Fruit fly (Drosophila melanogaster): ENCODE data around the gene ATPsynG.

The ATPsynG gene

DNA sequence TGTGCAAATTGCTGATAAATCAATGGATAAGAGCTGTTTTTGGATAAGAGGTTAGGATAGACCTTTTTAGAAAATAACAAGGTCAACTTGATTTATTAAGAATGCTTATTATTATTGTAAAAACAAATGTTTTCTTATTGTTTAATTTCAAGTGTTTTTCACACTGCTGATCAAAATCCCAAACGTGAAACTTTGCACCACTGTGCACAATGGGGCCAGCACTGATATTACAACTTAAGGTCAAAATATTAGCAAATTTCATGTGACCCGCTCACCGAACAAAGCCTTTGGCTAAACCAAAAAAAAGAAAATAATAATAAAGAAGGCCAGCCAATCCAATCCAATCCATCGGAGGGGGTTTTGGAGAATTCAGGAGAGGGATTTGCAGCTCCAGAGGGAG is 46.6 kb upstream of the ATPsynG start (continued):
- TF ChIP-seq CG3032 (tag; optimal IDR thresholded peaks at IDR 0.05) (no peak), Eip75B (GFP tag; optimal IDR thresholded peaks at IDR 0.05) (no peak), salr (GFP tag; optimal IDR thresholded peaks at IDR 0.05) (peak in 1 of 2 experiments; percentile 14), spab (GFP tag; optimal IDR thresholded peaks at IDR 0.05) (no peak), CG16779 (tag; optimal IDR thresholded peaks at IDR 0.05) (no peak), CG1621 (tag; optimal IDR thresholded peaks at IDR 0.05) (no peak), CG11902 (GFP tag; optimal IDR thresholded peaks at IDR 0.05) (no peak), fkh (GFP tag; optimal IDR thresholded peaks at IDR 0.05) (no peak), CG9139 (GFP tag; optimal IDR thresholded peaks at IDR 0.05) (no peak), topi (GFP tag; optimal IDR thresholded peaks at IDR 0.05) (peak; percentile 21), OdsH (GFP tag; optimal IDR thresholded peaks at IDR 0.05) (peak; percentile 40), Hr38 (GFP tag; optimal IDR thresholded peaks at IDR 0.05) (no peak), Gug (GFP tag; IDR thresholded peaks at IDR 0.05) (no peak), Ets96B (tag; optimal IDR thresholded peaks at IDR 0.05) (no peak), net (GFP tag; optimal IDR thresholded peaks at IDR 0.05) (no peak), CG8119 (GFP tag; IDR thresholded peaks at IDR 0.05) (0 out of 3 replicates have a peak, but pooled peaks have one; percentile 25), CG6808 (GFP tag; optimal IDR thresholded peaks at IDR 0.05) (no peak), Sox14 (GFP tag; optimal IDR thresholded peaks at IDR 0.05) (peak; percentile 15), esn (GFP tag; optimal IDR thresholded peaks at IDR 0.05) (peak; percentile 39), CG4318 (GFP tag; optimal IDR thresholded peaks at IDR 0.05) (no peak)

DNA sequence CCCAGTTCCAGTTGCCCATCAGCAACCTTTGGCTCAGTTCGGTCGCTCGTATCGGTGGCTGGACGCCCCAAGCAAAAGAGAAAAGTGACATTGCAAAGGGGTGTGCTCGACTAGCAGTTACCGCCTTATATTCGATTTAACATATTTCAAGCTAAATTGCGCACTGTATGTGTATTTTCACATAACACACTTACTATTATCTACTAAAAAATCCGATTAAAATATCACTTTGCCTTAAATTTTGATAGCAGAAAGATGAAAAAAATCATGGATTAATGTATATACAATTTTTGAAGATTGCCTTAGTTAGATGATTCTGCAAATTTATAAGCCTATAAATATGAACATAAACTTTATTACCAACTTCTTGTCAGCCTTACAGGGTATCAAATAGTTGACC is 45.4 kb upstream of the ATPsynG start:
- TF ChIP-seq CG10669 (GFP tag; optimal IDR thresholded peaks at IDR 0.05) (no peak), Sox14 (GFP tag; optimal IDR thresholded peaks at IDR 0.05) (peak; percentile 41), CG10631 (GFP tag; optimal IDR thresholded peaks at IDR 0.05) (peak; percentile 4), Ets96B (tag; optimal IDR thresholded peaks at IDR 0.05) (peak; percentile 23), CG16779 (tag; optimal IDR thresholded peaks at IDR 0.05) (no peak), Ets21C (GFP tag; optimal IDR thresholded peaks at IDR 0.05) (peak; percentile 15), Smox (GFP tag; optimal IDR thresholded peaks at IDR 0.05) (peak; percentile 53), CG3919 (GFP tag; optimal IDR thresholded peaks at IDR 0.05) (peak; percentile 42), Hr38 (GFP tag; optimal IDR thresholded peaks at IDR 0.05) (no peak), dsx (GFP tag; optimal IDR thresholded peaks at IDR 0.05; ENCODE audit: poor library complexity, severe bottlenecking) (no peak), CG34406 (GFP tag; optimal IDR thresholded peaks at IDR 0.05) (no peak), OdsH (GFP tag; optimal IDR thresholded peaks at IDR 0.05) (peak; percentile 28), CG11902 (GFP tag; optimal IDR thresholded peaks at IDR 0.05) (no peak), ss (GFP tag; optimal IDR thresholded peaks at IDR 0.05) (no peak), Gug (GFP tag; IDR thresholded peaks at IDR 0.05) (no peak), CG7368 (GFP tag; optimal IDR thresholded peaks at IDR 0.05) (no peak), dac (GFP tag; optimal IDR thresholded peaks at IDR 0.05) (no peak), net (GFP tag; optimal IDR thresholded peaks at IDR 0.05) (no peak), CG6792 (GFP tag; optimal IDR thresholded peaks at IDR 0.05) (peak; percentile 24), Sox102F (GFP tag; optimal IDR thresholded peaks at IDR 0.05) (peak; percentile 9), acj6 (GFP tag; optimal IDR thresholded peaks at IDR 0.05) (peak; percentile 44), eg (GFP tag; IDR thresholded peaks at IDR 0.05) (no peak), Eip78C (GFP tag) (peak; percentile 83), CG1621 (tag; optimal IDR thresholded peaks at IDR 0.05) (no peak), svp (GFP tag) (peak; percentile 80), pdm3 (GFP tag; optimal IDR thresholded peaks at IDR 0.05) (peak; percentile 25), Eip93F (GFP tag; optimal IDR thresholded peaks at IDR 0.05) (no peak), Eip75B (GFP tag; optimal IDR thresholded peaks at IDR 0.05) (peak; percentile 49), CG11294 (GFP tag; IDR thresholded peaks at IDR 0.05) (no peak), CG8319 (GFP tag; optimal IDR thresholded peaks at IDR 0.05) (no peak), CG3032 (tag; optimal IDR thresholded peaks at IDR 0.05) (no peak), salr (GFP tag; optimal IDR thresholded peaks at IDR 0.05) (no peak), lz (GFP tag; optimal IDR thresholded peaks at IDR 0.05) (peak; percentile 43), CG8119 (GFP tag; IDR thresholded peaks at IDR 0.05) (no peak), CG9139 (GFP tag; optimal IDR thresholded peaks at IDR 0.05) (no peak), CG15336 (GFP tag; IDR thresholded peaks at IDR 0.05) (no peak), fd59A (GFP tag; optimal IDR thresholded peaks at IDR 0.05) (peak; percentile 19), Lpt (GFP tag; optimal IDR thresholded peaks at IDR 0.05) (no peak), CG6276 (GFP tag; optimal IDR thresholded peaks at IDR 0.05) (no peak), CG31627 (GFP tag; optimal IDR thresholded peaks at IDR 0.05) (peak; percentile 54), esn (GFP tag; optimal IDR thresholded peaks at IDR 0.05) (peak; percentile 59), Sox15 (GFP tag; optimal IDR thresholded peaks at IDR 0.05) (no peak), topi (GFP tag; optimal IDR thresholded peaks at IDR 0.05) (peak; percentile 58), cyc (GFP tag; optimal IDR thresholded peaks at IDR 0.05) (peak; percentile 27), CG4318 (GFP tag; optimal IDR thresholded peaks at IDR 0.05) (no peak)

All from whole organism, prepupa.